Worm (Caenorhabditis elegans): ENCODE data around the gene tofu-1.
A peak's percentile ranks its signal among the peaks of the same experiment; 100 is the strongest.

The tofu-1 gene

DNA sequence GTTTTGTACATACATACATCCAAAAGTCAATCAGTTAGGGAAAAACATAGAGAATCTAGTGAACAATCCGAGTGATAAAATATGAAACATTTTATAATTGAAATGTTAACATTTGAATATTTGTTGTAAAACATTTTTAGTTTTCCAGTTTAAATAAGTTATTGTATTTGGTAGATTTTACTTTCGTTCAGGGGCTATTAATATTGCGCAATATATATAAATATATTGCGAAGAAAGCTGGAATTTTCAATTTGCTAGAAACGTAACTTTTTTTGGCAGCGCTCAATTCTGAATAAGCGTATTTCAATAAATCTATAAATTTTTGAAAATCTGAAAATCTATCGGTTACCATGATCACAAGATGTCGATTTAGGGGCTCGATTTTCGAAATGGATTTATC is 26.5 kb downstream of the tofu-1 start:
- TF ChIP-seq pros-1 (tag; optimal IDR thresholded peaks at IDR 0.05) (no peak), ref-2 (tag; optimal IDR thresholded peaks at IDR 0.05) (no peak), hlh-30 (tag; optimal IDR thresholded peaks at IDR 0.05; ENCODE audit: insufficient read depth) (no peak), unc-55 (GFP tag; optimal IDR thresholded peaks at IDR 0.05) (no peak)

DNA sequence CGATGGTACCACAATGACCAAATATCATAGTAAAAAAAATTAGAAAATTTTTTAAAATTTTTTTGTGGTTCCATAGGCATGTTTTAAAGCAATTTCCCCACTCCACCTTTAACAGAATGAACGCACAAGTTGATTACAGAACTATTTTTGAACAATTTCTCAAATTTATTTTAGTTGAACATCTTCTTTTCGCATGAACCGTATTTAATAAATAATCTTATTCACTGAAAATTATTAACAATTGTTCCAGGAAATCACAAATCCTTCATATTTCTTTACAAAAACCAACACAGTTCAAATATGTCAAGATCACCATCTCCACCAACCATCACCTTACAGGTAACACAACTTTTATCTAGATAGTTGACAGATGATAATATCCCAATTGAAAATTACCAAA is 30.7 kb downstream of the tofu-1 start, which contains the start of gene lea-1:
lea-1 (plus strand) TSS at position 301 of the 400 bp plus-strand sequence.
- TF ChIP-seq eyg-1 (tag; optimal IDR thresholded peaks at IDR 0.05), result no peak
- TF ChIP-seq elt-4 (tag; optimal IDR thresholded peaks at IDR 0.05), result no peak
- no peak for TF ChIP-seq odd-2 (tag; optimal IDR thresholded peaks at IDR 0.05)
- TF ChIP-seq sox-4 (tag; optimal IDR thresholded peaks at IDR 0.05), result no peak
- TF ChIP-seq ceh-31 (tag; optimal IDR thresholded peaks at IDR 0.05), result no peak
- no peak for TF ChIP-seq ceh-34 (tag; optimal IDR thresholded peaks at IDR 0.05)
- no peak for TF ChIP-seq ceh-9 (tag; optimal IDR thresholded peaks at IDR 0.05)
- TF ChIP-seq C08G9.2 (tag; optimal IDR thresholded peaks at IDR 0.05), result no peak
- TF ChIP-seq tbx-7 (tag; optimal IDR thresholded peaks at IDR 0.05), result no peak
- no peak for TF ChIP-seq npax-4 (tag; optimal IDR thresholded peaks at IDR 0.05)
- TF ChIP-seq F13H6.1 (tag; optimal IDR thresholded peaks at IDR 0.05), result no peak

DNA sequence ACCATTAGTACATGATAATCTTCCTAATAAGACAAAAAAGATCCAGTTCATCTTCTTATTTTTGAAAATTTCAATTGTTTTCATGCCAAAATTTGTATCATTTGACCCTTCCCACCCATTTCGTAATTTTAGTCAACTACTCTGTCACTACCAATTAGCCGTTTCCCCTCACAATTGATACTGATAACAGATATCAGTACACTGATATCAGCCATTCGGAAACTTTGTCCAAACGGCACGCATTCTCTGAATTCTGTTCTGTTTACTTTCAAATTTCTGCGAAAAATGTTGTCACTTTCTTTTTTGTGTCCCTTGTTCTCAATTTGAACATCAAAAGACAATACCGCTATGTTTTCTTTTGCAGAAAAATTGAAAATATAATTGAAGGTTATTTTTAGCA is 31.7 kb downstream of the tofu-1 start:
- no peak for TF ChIP-seq F13H6.1 (tag; optimal IDR thresholded peaks at IDR 0.05)
- TF ChIP-seq fax-1 (tag; optimal IDR thresholded peaks at IDR 0.05), result no peak
- peak; percentile 69 for TF ChIP-seq elt-2 (tag; optimal IDR thresholded peaks at IDR 0.05)
- TF ChIP-seq pros-1 (tag; optimal IDR thresholded peaks at IDR 0.05), result no peak

DNA sequence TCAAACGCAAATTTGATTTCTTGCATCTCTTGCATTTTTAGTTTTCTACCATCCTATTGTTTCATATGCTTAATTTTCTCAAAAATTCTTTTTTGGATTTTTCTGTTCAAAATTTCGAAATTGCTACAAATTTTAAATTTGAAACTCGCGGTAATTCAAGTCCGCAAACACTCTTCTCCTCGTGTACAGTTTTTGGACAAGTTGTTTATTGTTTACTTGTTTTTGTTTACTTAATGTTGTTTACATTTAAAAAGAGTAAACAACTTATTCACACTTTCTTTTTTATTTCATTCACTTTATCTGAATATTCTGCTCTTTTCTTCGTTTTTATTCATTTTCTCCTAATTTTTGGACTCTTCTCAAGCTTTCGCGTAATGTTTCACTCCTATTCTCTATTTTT is 37.3 kb downstream of the tofu-1 start:
- TF ChIP-seq lin-11 (tag; optimal IDR thresholded peaks at IDR 0.05) (no peak), rnt-1 (tag; optimal IDR thresholded peaks at IDR 0.05) (no peak), Y22D7AL.16 (tag; optimal IDR thresholded peaks at IDR 0.05) (no peak), ceh-2 (tag; optimal IDR thresholded peaks at IDR 0.05) (no peak), hlh-8 (tag; optimal IDR thresholded peaks at IDR 0.05) (no peak), elt-4 (tag; optimal IDR thresholded peaks at IDR 0.05) (no peak), ceh-22 (tag; optimal IDR thresholded peaks at IDR 0.05) (no peak), ceh-45 (GFP tag; IDR thresholded peaks at IDR 0.05) (no peak)

DNA sequence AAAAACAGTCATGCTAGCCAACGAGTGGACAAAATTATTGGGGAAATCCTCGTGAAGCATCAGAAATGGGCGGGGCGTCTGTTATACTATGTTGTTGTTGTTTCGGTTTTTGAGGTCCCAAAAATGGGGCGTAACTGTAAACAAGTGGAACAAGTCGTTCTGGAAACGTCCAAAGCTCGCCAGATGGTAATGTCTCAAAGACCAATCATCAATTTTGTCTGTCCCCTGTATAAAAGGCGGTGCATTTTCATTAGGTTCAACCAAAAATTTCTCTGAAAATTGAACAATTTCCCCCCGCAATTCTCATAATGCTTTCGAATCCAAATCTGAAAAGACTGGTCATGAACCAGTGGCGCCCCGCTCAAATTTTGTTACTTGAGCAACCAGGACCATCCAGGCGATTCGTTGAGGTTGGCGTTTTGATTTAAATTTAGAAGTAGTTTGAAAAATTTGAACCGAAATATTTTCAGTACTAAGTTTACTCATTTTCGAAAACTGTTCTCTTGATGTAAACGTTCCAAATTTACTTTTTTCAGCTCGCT is 38.2 kb downstream of the tofu-1 start:
- TF ChIP-seq elt-2 (tag; optimal IDR thresholded peaks at IDR 0.05) (no peak), lim-6 (tag; optimal IDR thresholded peaks at IDR 0.05) (no peak), ceh-22 (tag; optimal IDR thresholded peaks at IDR 0.05) (no peak), tbx-2 (tag; optimal IDR thresholded peaks at IDR 0.05) (no peak), nhr-232 (tag; optimal IDR thresholded peaks at IDR 0.05) (no peak), unc-42 (tag; optimal IDR thresholded peaks at IDR 0.05) (no peak), ceh-24 (tag; optimal IDR thresholded peaks at IDR 0.05) (no peak), K09A11.1 (tag; optimal IDR thresholded peaks at IDR 0.05; ENCODE audit: insufficient read depth) (no peak), odd-2 (tag; optimal IDR thresholded peaks at IDR 0.05) (no peak), hlh-15 (tag; optimal IDR thresholded peaks at IDR 0.05) (no peak), unc-55 (GFP tag; optimal IDR thresholded peaks at IDR 0.05) (no peak), C38D4.7 (GFP tag; optimal IDR thresholded peaks at IDR 0.05) (no peak), unc-86 (tag; optimal IDR thresholded peaks at IDR 0.05) (no peak), T23F11.4 (GFP tag; optimal IDR thresholded peaks at IDR 0.05) (no peak), hlh-13 (GFP tag; optimal IDR thresholded peaks at IDR 0.05) (no peak), nhr-11 (tag; optimal IDR thresholded peaks at IDR 0.05) (no peak), sox-4 (tag; optimal IDR thresholded peaks at IDR 0.05) (no peak), K02D7.2 (tag; optimal IDR thresholded peaks at IDR 0.05) (no peak), lin-11 (tag; optimal IDR thresholded peaks at IDR 0.05) (no peak), eyg-1 (tag; optimal IDR thresholded peaks at IDR 0.05) (no peak)
